Fruit fly (Drosophila melanogaster): ENCODE results near the gene CG11779.

The CG11779 gene

dm6 chr3R:19105821-19106220 lies 53.9 kb downstream of the CG11779 start (continued):
- TF ChIP-seq hkb (optimal IDR thresholded peaks at IDR 0.05) (no peak), hkb (GFP tag; IDR thresholded peaks at IDR 0.05) (0 out of 2 replicates have a peak, but pooled peaks have one; percentile 23), klu (GFP tag; IDR thresholded peaks at IDR 0.05) (no peak), lola (GFP tag; optimal IDR thresholded peaks at IDR 0.05) (peak in 1 of 3 experiments; percentile 46), Oaz (GFP tag; IDR thresholded peaks at IDR 0.05) (no peak), ken (GFP tag; IDR thresholded peaks at IDR 0.05) (peak; percentile 41; the same call in 1 of the 3 replicates), sens-2 (GFP tag; IDR thresholded peaks at IDR 0.05) (no peak), Ravus (GFP tag; IDR thresholded peaks at IDR 0.05) (no peak), CG10959 (GFP tag; IDR thresholded peaks at IDR 0.05) (0 out of 2 replicates have a peak, but pooled peaks have one; percentile 21), Bdp1 (GFP tag; optimal IDR thresholded peaks at IDR 0.05) (no peak), CG14710 (tag; optimal IDR thresholded peaks at IDR 0.05) (peak; percentile 47), CG16863 (GFP tag; optimal IDR thresholded peaks at IDR 0.05) (peak; percentile 18), CG6765 (GFP tag; optimal IDR thresholded peaks at IDR 0.05) (no peak), B-H2 (GFP tag; optimal IDR thresholded peaks at IDR 0.05) (no peak), CG10543 (GFP tag; optimal IDR thresholded peaks at IDR 0.05) (no peak), CG13424 (tag; optimal IDR thresholded peaks at IDR 0.05) (peak; percentile 29), her (GFP tag; optimal IDR thresholded peaks at IDR 0.05) (no peak), Gug (GFP tag; IDR thresholded peaks at IDR 0.05) (no peak), Dek (tag; optimal IDR thresholded peaks at IDR 0.05) (no peak), lab (GFP tag; optimal IDR thresholded peaks at IDR 0.05) (no peak), abd-A (tag; optimal IDR thresholded peaks at IDR 0.05) (no peak), sd (tag; optimal IDR thresholded peaks at IDR 0.05) (no peak), sr (GFP tag; IDR thresholded peaks at IDR 0.05) (no peak), pum (GFP tag; optimal IDR thresholded peaks at IDR 0.05) (peak; percentile 13), Drgx (GFP tag; IDR thresholded peaks at IDR 0.05) (peak; percentile 80), CG6683 (GFP tag; optimal IDR thresholded peaks at IDR 0.05) (no peak), tll (GFP tag; optimal IDR thresholded peaks at IDR 0.05) (no peak), gcm2 (GFP tag; optimal IDR thresholded peaks at IDR 0.05) (no peak), E2f1 (GFP tag; IDR thresholded peaks at IDR 0.05) (peak; percentile 16; the same call in 1 of the 2 replicates), zfh1 (GFP tag; IDR thresholded peaks at IDR 0.05) (0 out of 3 replicates have a peak, but pooled peaks have one; percentile 45), cato (GFP tag; optimal IDR thresholded peaks at IDR 0.05; ENCODE audit: borderline replicate concordance) (no peak), CG31388 (GFP tag; optimal IDR thresholded peaks at IDR 0.05) (no peak), Xrp1 (GFP tag; IDR thresholded peaks at IDR 0.05) (peak; percentile 63; the same call in 1 of the 2 replicates), Gsc (GFP tag; IDR thresholded peaks at IDR 0.05) (no peak), maf-S (GFP tag; optimal IDR thresholded peaks at IDR 0.05) (no peak), peb (GFP tag; IDR thresholded peaks at IDR 0.05) (0 out of 2 replicates have a peak, but pooled peaks have one; percentile 28), C15 (GFP tag; IDR thresholded peaks at IDR 0.05) (no peak), pita (GFP tag; optimal IDR thresholded peaks at IDR 0.05) (no peak), kah (GFP tag; optimal IDR thresholded peaks at IDR 0.05) (no peak), h (optimal IDR thresholded peaks at IDR 0.05) (no peak), CG10366 (GFP tag; IDR thresholded peaks at IDR 0.05) (peak; percentile 30; the same call in 1 of the 2 replicates), nom (GFP tag; optimal IDR thresholded peaks at IDR 0.05) (peak; percentile 78), CG15696 (tag; optimal IDR thresholded peaks at IDR 0.05) (no peak), CG30403 (GFP tag; optimal IDR thresholded peaks at IDR 0.05) (peak; percentile 36), Atf6 (GFP tag; IDR thresholded peaks at IDR 0.05) (no peak), chif (GFP tag; optimal IDR thresholded peaks at IDR 0.05) (peak in 1 of 2 experiments; percentile 27), Scr (GFP tag; IDR thresholded peaks at IDR 0.05; ENCODE audit: partially characterized antibody) (no peak), CG9727 (GFP tag; optimal IDR thresholded peaks at IDR 0.05) (peak; percentile 24), CG10321 (GFP tag; IDR thresholded peaks at IDR 0.05) (no peak; the same call in 1 of the 2 replicates), btn (GFP tag; optimal IDR thresholded peaks at IDR 0.05) (no peak), fd102C (GFP tag; optimal IDR thresholded peaks at IDR 0.05) (no peak), onecut (GFP tag; IDR thresholded peaks at IDR 0.05) (no peak)

Data from whole organism, embryonic.